Worm (Caenorhabditis elegans) whole organism, L4 larva: Measurements from ENCODE around the gene F46H5.4.

Source experiments
- F26F4.8 ChIP-seq: fragments of 200-800 bp; sonication (Bioruptor generic); conservative IDR thresholded peaks from 2 replicates; pipeline ENCODE4 v1.3.6; 2022; ENCODE audit warnings: missing genetic modification characterization, missing compliant biosample characterization
- F37D6.2 ChIP-seq: sonication (generic microtip); optimal IDR thresholded peaks from 2 replicates; lab custom pipeline; 2016; ENCODE audit warnings: mild to moderate bottlenecking, missing genetic modification characterization, missing compliant biosample characterization
- F44E2.7 ChIP-seq: fragments of 200-800 bp; sonication (Bioruptor generic); IDR thresholded peaks from 2 replicates; pipeline ENCODE4 v2.1.2; 2022; ENCODE audit warnings: missing genetic modification characterization, missing compliant biosample characterization
- F49E8.2 ChIP-seq: sonication (generic microtip); optimal IDR thresholded peaks from 2 replicates; lab custom pipeline; 2016; ENCODE audit warnings: missing compliant biosample characterization, mild to moderate bottlenecking, missing genetic modification characterization, borderline replicate concordance
- R02D3.7 ChIP-seq: fragments of 150-350 bp; sonication (generic microtip); optimal IDR thresholded peaks from 3 replicates; lab custom pipeline; 2014; ENCODE audit warnings: missing biosample characterization, missing genetic modification characterization
- T20F7.1 ChIP-seq: fragments of 200-800 bp; sonication (Bioruptor generic); optimal IDR thresholded peaks from 2 replicates; lab custom pipeline; 2018; ENCODE audit warnings: mild to moderate bottlenecking, missing genetic modification characterization, missing compliant biosample characterization
- Y105C5A.15 ChIP-seq: fragments of 200-800 bp; sonication (Bioruptor generic); IDR thresholded peaks from 2 replicates; pipeline ENCODE4 v1.3.6; 2022; ENCODE audit warnings: missing genetic modification characterization, missing compliant biosample characterization
- Y5F2A.4 ChIP-seq: fragments of 200-800 bp; sonication (Bioruptor generic); optimal IDR thresholded peaks from 2 replicates; lab custom pipeline; 2018; ENCODE audit warnings: mild to moderate bottlenecking, missing genetic modification characterization, missing compliant biosample characterization
- Y75B8A.6 ChIP-seq: fragments of 200-800 bp; sonication (Bioruptor generic); IDR thresholded peaks from 2 replicates; pipeline ENCODE4 v1.3.6; 2022; ENCODE audit warnings: missing genetic modification reagents, missing genetic modification characterization, missing compliant biosample characterization
- ZK546.5 ChIP-seq, 2 experiments: sonication (generic microtip); optimal IDR thresholded peaks; 2 replicates each; lab custom pipeline; 2017; ENCODE audit warnings: missing biosample characterization in 2 of 2, missing genetic modification characterization in 2 of 2
- aha-1 ChIP-seq: fragments of 150-350 bp; peaks from one replicate; lab custom pipeline; 2014; ENCODE audit warnings: missing biosample characterization, missing genetic modification characterization
- arid-1 ChIP-seq: fragments of 200-800 bp; sonication (Bioruptor generic); conservative IDR thresholded peaks from 2 replicates; pipeline ENCODE4 v1.3.6; 2022; ENCODE audit warnings: missing genetic modification reagents, missing genetic modification characterization, missing compliant biosample characterization
- ceh-20 ChIP-seq: fragments of 200-800 bp; sonication (Bioruptor generic); IDR thresholded peaks from 2 replicates; pipeline ENCODE4 v1.3.6; 2022; ENCODE audit warnings: missing genetic modification reagents, missing genetic modification characterization, missing compliant biosample characterization
- ceh-32 ChIP-seq: sonication (generic microtip); optimal IDR thresholded peaks from 2 replicates; lab custom pipeline; 2016; ENCODE audit warnings: mild to moderate bottlenecking, missing genetic modification characterization, missing compliant biosample characterization; ENCODE audit not compliant: poor library complexity
- ceh-82 ChIP-seq: sonication (generic microtip); optimal IDR thresholded peaks from 2 replicates; lab custom pipeline; 2017; ENCODE audit warnings: missing biosample characterization, missing genetic modification characterization
- daf-8 ChIP-seq: fragments of 200-800 bp; sonication (Bioruptor generic); IDR thresholded peaks from 2 replicates; pipeline ENCODE4 v1.3.6; 2022; ENCODE audit warnings: missing genetic modification characterization, missing compliant biosample characterization
- dmd-9 ChIP-seq: fragments of 200-800 bp; sonication (Bioruptor generic); IDR thresholded peaks from 2 replicates; pipeline ENCODE4 v1.3.6; 2022; ENCODE audit warnings: missing genetic modification reagents, missing genetic modification characterization, missing compliant biosample characterization
- dpl-1 ChIP-seq: fragments of 150-350 bp; optimal IDR thresholded peaks from 2 replicates; lab custom pipeline; 2014; ENCODE audit warnings: missing biosample characterization, missing genetic modification reagents, missing genetic modification characterization
- dve-1 ChIP-seq: sonication (generic microtip); optimal IDR thresholded peaks from 2 replicates; lab custom pipeline; 2017; ENCODE audit warnings: antibody characterized with exemption, mild to moderate bottlenecking, missing genetic modification characterization, missing compliant biosample characterization; ENCODE audit not compliant: insufficient read depth
- hlh-11 ChIP-seq: fragments of 200-800 bp; sonication (Bioruptor generic); optimal IDR thresholded peaks from 2 replicates; lab custom pipeline; 2018; ENCODE audit warnings: mild to moderate bottlenecking, missing genetic modification characterization, missing compliant biosample characterization
- hlh-30 ChIP-seq: sonication (generic microtip); optimal IDR thresholded peaks from 2 replicates; lab custom pipeline; 2017; ENCODE audit warnings: antibody characterized with exemption, mild to moderate bottlenecking, missing genetic modification characterization, missing compliant biosample characterization; ENCODE audit not compliant: insufficient read depth
- lin-1 ChIP-seq: fragments of 200-800 bp; sonication (Bioruptor generic); IDR thresholded peaks from 2 replicates; pipeline ENCODE4 v1.3.6; 2022; ENCODE audit warnings: missing genetic modification reagents, missing genetic modification characterization, missing compliant biosample characterization
- lin-15B ChIP-seq: fragments of 150-350 bp; sonication (generic microtip); optimal IDR thresholded peaks from 3 replicates; lab custom pipeline; 2014; ENCODE audit warnings: missing biosample characterization, missing genetic modification characterization
- lir-3 ChIP-seq: sonication (generic microtip); optimal IDR thresholded peaks from 2 replicates; lab custom pipeline; 2016; ENCODE audit warnings: mild to moderate bottlenecking, missing genetic modification characterization, missing compliant biosample characterization
- mes-2 ChIP-seq: sonication (generic microtip); optimal IDR thresholded peaks from 2 replicates; lab custom pipeline; 2016; ENCODE audit warnings: missing genotype, mild to moderate bottlenecking, missing genetic modification characterization, missing compliant biosample characterization; ENCODE audit not compliant: poor library complexity, severe bottlenecking
- mxl-3 ChIP-seq: fragments of 200-800 bp; sonication (Bioruptor generic); optimal IDR thresholded peaks from 2 replicates; lab custom pipeline; 2018; ENCODE audit warnings: mild to moderate bottlenecking, missing genetic modification characterization, missing compliant biosample characterization
- nhr-11 ChIP-seq: fragments of 150-350 bp; optimal IDR thresholded peaks from 2 replicates; lab custom pipeline; 2014; ENCODE audit warnings: missing biosample characterization, missing genetic modification characterization
- nhr-48 ChIP-seq: sonication (generic microtip); optimal IDR thresholded peaks from 2 replicates; lab custom pipeline; 2016; ENCODE audit warnings: mild to moderate bottlenecking, missing genetic modification characterization, missing compliant biosample characterization
- nhr-6 ChIP-seq: fragments of 150-350 bp; optimal IDR thresholded peaks from 2 replicates; lab custom pipeline; 2014; ENCODE audit warnings: missing biosample characterization, missing genetic modification characterization
- nhr-76 ChIP-seq: fragments of 150-350 bp; optimal IDR thresholded peaks from 2 replicates; lab custom pipeline; 2014; ENCODE audit warnings: missing biosample characterization, missing genetic modification characterization
- pha-4 ChIP-seq, 2 experiments: fragments of 150-350 bp in 1 of 2; fragments of 200-800 bp in 1 of 2; sonication (Bioruptor generic) in 1 of 2; IDR thresholded peaks in 1 of 2; optimal IDR thresholded peaks in 1 of 2; 2 replicates each; pipeline versions ENCODE4 v1.3.6 to Lab custom; 2014 to 2022; ENCODE audit warnings: missing genetic modification characterization in 2 of 2, missing genetic modification reagents in 2 of 2, missing biosample characterization in 1 of 2, missing compliant biosample characterization in 1 of 2
- pqm-1 ChIP-seq: sonication (generic microtip); optimal IDR thresholded peaks from 2 replicates; lab custom pipeline; 2017; ENCODE audit warnings: missing biosample characterization, missing genetic modification characterization
- snpc-1.2 ChIP-seq: fragments of 200-800 bp; sonication (Bioruptor generic); IDR thresholded peaks from 2 replicates; pipeline ENCODE4 v1.3.6; 2022; ENCODE audit warnings: missing genetic modification reagents, missing genetic modification characterization, missing compliant biosample characterization
- snpc-4 ChIP-seq: fragments of 150-350 bp; optimal IDR thresholded peaks from 2 replicates; lab custom pipeline; 2014; ENCODE audit warnings: missing biosample characterization, missing genetic modification characterization
- spr-3 ChIP-seq: fragments of 200-800 bp; sonication (Bioruptor generic); optimal IDR thresholded peaks from 2 replicates; lab custom pipeline; 2018; ENCODE audit warnings: mild to moderate bottlenecking, missing genetic modification characterization, missing compliant biosample characterization
- tra-1 ChIP-seq: fragments of 200-800 bp; sonication (Bioruptor generic); IDR thresholded peaks from 2 replicates; pipeline ENCODE4 v1.3.6; 2022; ENCODE audit warnings: missing genetic modification reagents, missing genetic modification characterization, missing compliant biosample characterization
- unc-62 ChIP-seq, 3 experiments: fragments of 150-350 bp in 1 of 3; sonication (generic microtip); optimal IDR thresholded peaks in 2 of 3; peaks in 1 of 3; 1 replicate in 1 of 3; 2 replicates in 2 of 3; lab custom pipeline; 2014 to 2017; ENCODE audit warnings: missing biosample characterization in 3 of 3, missing genetic modification characterization in 3 of 3, missing genetic modification reagents in 3 of 3, missing genotype in 1 of 3
- vab-7 ChIP-seq: fragments of 200-800 bp; sonication (Bioruptor generic); IDR thresholded peaks from 2 replicates; pipeline ENCODE4 v1.3.6; 2022; ENCODE audit warnings: missing genetic modification reagents, missing genetic modification characterization, missing compliant biosample characterization
- zag-1 ChIP-seq: fragments of 150-350 bp; optimal IDR thresholded peaks from 2 replicates; lab custom pipeline; 2014; ENCODE audit warnings: missing biosample characterization, missing genetic modification characterization
- zip-11 ChIP-seq: fragments of 200-800 bp; sonication (Bioruptor generic); IDR thresholded peaks from 2 replicates; pipeline ENCODE4 v1.3.6; 2022; ENCODE audit warnings: missing genetic modification characterization, missing compliant biosample characterization
- ztf-11 ChIP-seq: fragments of 150-350 bp; optimal IDR thresholded peaks from 2 replicates; lab custom pipeline; 2014; ENCODE audit warnings: missing biosample characterization, missing genetic modification characterization

Gene F46H5.4

DNA sequence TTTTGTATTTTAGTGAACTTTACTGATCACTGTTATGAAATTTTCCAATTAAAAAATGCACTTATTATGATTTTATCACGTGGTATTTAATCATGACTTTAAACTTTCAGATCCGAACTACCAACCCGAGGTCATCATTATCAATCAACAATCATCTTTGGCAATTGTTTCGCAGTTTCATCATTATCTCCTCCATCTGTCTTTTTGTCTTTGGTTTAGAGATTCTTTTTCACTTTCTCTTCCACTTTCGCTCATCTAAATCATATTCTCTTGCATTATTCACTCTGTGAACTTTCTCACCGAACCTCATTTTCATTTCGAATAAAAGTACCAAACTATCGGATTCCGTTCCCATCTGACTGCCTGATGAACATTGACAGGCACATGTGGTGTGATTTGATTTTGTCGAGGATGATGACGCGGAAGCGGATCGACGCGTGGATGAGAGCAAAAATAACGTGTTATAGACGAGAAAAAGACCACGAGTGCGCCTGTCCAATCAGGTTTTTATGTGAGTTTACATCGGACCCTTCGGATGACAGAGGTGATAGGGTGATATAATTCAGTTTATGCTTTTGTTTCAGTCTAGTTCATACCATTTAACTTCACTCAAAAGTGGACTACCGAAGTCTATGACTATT is 43.8 kb downstream of the F46H5.4 start:
- TF ChIP-seq nhr-76 (no peak), Y105C5A.15 (GFP tag; lab: Robert Waterston, UW) (no peak), hlh-30 (tag; lab: Kevin White, UChicago) (peak; percentile 15), mxl-3 (peak; percentile 32), R02D3.7 (no peak), aha-1 (no peak), hlh-11 (tag; lab: Kevin White, UChicago) (peak; percentile 44), nhr-11 (peak; percentile 6), Y5F2A.4 (no peak)
- TF ChIP-seq, all 104 proteins: peak for 4

DNA sequence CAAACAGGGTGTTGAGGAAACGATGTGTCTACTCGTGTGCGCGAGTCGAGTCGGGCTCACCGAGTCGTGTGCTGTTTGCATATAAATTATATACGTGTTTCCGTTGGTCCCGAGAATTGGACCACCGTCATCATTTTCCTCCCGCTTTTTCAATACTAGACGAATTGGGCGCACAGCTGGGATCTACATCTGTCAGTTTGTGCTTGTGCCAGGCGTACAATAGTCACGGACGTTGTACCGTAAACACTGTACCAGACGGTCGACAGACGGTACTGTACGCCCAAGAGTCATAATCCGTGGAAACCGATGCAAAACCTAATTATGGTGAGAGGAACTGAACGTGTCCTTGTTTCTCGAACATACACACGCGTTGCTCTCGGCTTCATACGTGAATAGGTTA is 45.3 kb downstream of the F46H5.4 start:
- TF ChIP-seq F37D6.2 (tag; lab: Kevin White, UChicago) (no peak), aha-1 (peak; percentile 34), lin-15B (tag; lab: Kevin White, UChicago) (no peak), ztf-11 (tag; lab: Kevin White, UChicago) (no peak)

DNA sequence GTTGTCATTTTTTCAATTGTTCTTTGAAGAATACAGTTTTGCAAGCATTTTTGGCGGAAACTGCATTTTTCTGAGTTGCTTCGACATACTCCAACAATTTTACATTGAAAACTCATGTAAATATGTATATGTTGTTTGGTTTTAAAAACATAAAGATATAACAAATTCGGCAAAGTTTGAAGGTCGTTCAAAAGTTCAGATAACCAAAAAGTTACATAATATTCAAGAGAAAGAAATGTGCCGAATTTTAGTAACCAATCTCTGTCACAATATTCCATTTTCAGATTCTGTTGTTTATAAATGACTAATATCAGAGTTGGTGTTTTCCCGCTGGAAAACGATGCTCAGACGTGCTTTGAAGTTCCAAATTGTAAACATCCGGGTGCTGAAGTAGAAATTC is 48.0 kb downstream of the F46H5.4 start, which contains the start of gene ZK867.2:
TSS of gene ZK867.2 (plus strand) at position 301 of the 400 bp plus-strand sequence.
- no peak for TF ChIP-seq tra-1
- TF ChIP-seq ZK546.5 (tag; optimal IDR thresholded peaks at IDR 0.05; lab: Kevin White, UChicago), result no peak
- TF ChIP-seq daf-8 (GFP tag; lab: Robert Waterston, UW), result no peak
- TF ChIP-seq pha-4 (GFP tag; IDR thresholded peaks at IDR 0.05; lab: Robert Waterston, UW), result no peak
- no peak for TF ChIP-seq pha-4 (tag; optimal IDR thresholded peaks at IDR 0.05; lab: Kevin White, UChicago)
- TF ChIP-seq lir-3, result no peak
- no peak for TF ChIP-seq T20F7.1 (GFP tag; lab: Kevin White, UChicago)
- TF ChIP-seq snpc-4 (tag; lab: Kevin White, UChicago), result no peak
- TF ChIP-seq Y105C5A.15 (GFP tag; lab: Robert Waterston, UW), result no peak
- TF ChIP-seq nhr-11, result no peak
- no peak for TF ChIP-seq F26F4.8
- no peak for TF ChIP-seq zip-11 (GFP tag; lab: Robert Waterston, UW)
- TF ChIP-seq arid-1 (GFP tag; lab: Robert Waterston, UW), result no peak
- no peak for TF ChIP-seq ceh-20
- no peak for TF ChIP-seq pqm-1 (tag; lab: Kevin White, UChicago)
- no peak for TF ChIP-seq lin-15B (tag; lab: Kevin White, UChicago)
- TF ChIP-seq hlh-11 (tag; lab: Kevin White, UChicago), result no peak

DNA sequence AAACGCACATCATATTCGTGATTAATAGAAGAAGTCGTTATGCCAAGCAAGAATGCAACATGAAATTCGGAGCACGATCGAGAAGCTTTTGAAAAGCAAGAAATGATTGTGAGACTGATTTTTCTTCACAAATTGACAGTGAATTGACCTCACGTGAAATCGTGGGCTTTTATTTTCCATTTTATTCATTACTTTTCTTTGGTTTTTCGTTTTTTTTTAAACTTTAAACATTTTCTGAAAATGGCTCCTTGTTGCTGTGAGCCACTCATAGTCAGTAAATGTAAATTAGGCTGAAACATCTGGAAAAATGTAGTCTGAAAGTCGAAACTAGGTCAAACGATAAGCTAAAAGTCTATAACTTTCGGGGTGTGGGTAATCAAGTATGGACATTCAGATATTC is 49.2 kb downstream of the F46H5.4 start, which contains the start of gene C55B6.5:
TSS of gene C55B6.5 (minus strand) at position 101 of the 400 bp plus-strand sequence.
- TF ChIP-seq snpc-1.2 (GFP tag; lab: Robert Waterston, UW) (no peak), dmd-9 (no peak), dve-1 (tag; lab: Kevin White, UChicago) (no peak), nhr-48 (no peak), spr-3 (no peak)
- TF ChIP-seq, all 104 proteins: peak for 0

DNA sequence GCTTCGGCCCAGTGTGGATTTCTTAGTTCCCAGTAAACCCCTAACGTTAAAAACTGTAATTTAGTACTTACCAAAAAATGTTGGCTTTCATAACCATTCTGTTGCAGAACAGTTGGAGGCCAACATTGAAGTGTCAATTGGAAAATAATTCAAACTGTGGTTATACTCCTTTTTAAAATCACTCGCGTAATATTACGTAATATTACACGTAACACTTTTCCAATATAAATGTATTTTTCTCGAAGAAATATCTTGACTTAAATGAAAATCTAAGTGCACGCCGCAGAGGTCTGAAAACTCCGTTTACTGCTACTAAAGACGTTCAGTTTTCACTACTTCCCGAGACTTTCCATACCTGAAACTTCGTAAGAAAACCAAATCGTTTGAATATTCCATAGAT is 50.2 kb downstream of the F46H5.4 start:
- no peak for TF ChIP-seq pha-4 (GFP tag; IDR thresholded peaks at IDR 0.05; lab: Robert Waterston, UW)
- TF ChIP-seq pha-4 (tag; optimal IDR thresholded peaks at IDR 0.05; lab: Kevin White, UChicago), result no peak
- TF ChIP-seq F49E8.2 (tag; lab: Kevin White, UChicago), result no peak
- no peak for TF ChIP-seq dpl-1 (GFP tag; lab: Kevin White, UChicago)
- TF ChIP-seq vab-7, result no peak
- no peak for TF ChIP-seq Y5F2A.4
- no peak for TF ChIP-seq dmd-9
- no peak for TF ChIP-seq zag-1 (tag; lab: Kevin White, UChicago)
- no peak for TF ChIP-seq mes-2
- no peak for TF ChIP-seq hlh-30 (tag; lab: Kevin White, UChicago)
- no peak for TF ChIP-seq Y105C5A.15 (GFP tag; lab: Robert Waterston, UW)
- no peak for TF ChIP-seq lin-15B (tag; lab: Kevin White, UChicago)
- TF ChIP-seq nhr-6 (tag; lab: Kevin White, UChicago), result no peak
- TF ChIP-seq lin-1 (GFP tag; lab: Robert Waterston, UW), result no peak
- no peak for TF ChIP-seq ceh-82 (tag; lab: Kevin White, UChicago)
- no peak for TF ChIP-seq unc-62 (GFP tag; optimal IDR thresholded peaks at IDR 0.05 in 1 of 2; lab: Kevin White, UChicago)
- TF ChIP-seq unc-62 (tag; optimal IDR thresholded peaks at IDR 0.05; lab: Kevin White, UChicago), result no peak
- TF ChIP-seq mxl-3, result no peak
- TF ChIP-seq ceh-32 (tag; lab: Kevin White, UChicago), result no peak
- no peak for TF ChIP-seq F44E2.7 (GFP tag; lab: Robert Waterston, UW)
- TF ChIP-seq Y75B8A.6, result no peak
- TF ChIP-seq, all 104 proteins: peak for 0
